Fruit fly (Drosophila melanogaster): ENCODE results near the gene CG33673.

- TF ChIP-seq CG8478 (optimal IDR thresholded peaks at IDR 0.05) (no peak), CTCF (optimal IDR thresholded peaks at IDR 0.05) (no peak)
Measured at dm6 chr2L:1961932-1962496, 15.5 kb upstream of the CG33673 start.

All from S2 (cell line).